Worm (Caenorhabditis elegans): ENCODE measurements around the gene gphr-1.
A peak's percentile ranks its signal among the peaks of the same experiment; 100 is the strongest.

gphr-1 gene

ce11 chrIII:12225234-12225633 lies 6.4 kb downstream of the gphr-1 start, which contains the start of gene gmn-1:
gmn-1 (minus strand) TSS chrIII:12225331.
- TF ChIP-seq zip-8 (tag; optimal IDR thresholded peaks at IDR 0.05) (no peak), ceh-83 (GFP tag; optimal IDR thresholded peaks at IDR 0.05) (no peak)

DNA sequence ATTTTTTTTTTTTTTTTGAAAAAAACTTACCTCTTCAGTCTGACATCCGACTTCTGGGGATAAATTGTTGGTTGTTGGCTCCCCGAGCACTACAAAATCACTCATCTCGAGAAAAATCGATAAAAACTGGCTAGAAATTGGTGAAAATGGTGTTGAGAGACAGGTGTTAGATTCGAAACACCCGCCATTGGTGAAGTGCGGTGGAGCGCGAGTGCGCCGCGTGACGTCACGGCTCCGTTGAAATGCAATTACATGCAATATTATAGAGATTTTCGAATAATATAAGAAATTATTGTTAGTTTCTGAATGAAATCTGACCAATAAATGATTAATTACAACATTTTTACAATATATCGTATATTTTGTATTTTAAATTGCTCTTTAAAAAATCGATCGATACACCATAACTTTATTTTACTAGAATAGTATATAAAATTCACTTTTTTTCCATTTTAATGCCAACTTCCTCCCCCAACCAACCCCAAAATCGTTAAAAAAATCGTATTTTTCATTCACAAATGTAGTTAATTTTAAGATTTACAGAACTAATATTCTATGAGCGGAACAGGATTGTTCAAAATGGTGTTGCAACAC lies 7.3 kb downstream of the gphr-1 start, which contains the start of the genes Y75B8A.18 and Y75B8A.19:
Gene Y75B8A.18 (minus strand): TSS at position 142 of the 594 bp plus-strand sequence.
Gene Y75B8A.19 (plus strand): TSS at position 544 of the 594 bp plus-strand sequence.
- no peak for TF ChIP-seq unc-39 (tag; optimal IDR thresholded peaks at IDR 0.05)
- peak; percentile 24 for TF ChIP-seq cnd-1 (tag; optimal IDR thresholded peaks at IDR 0.05)
- TF ChIP-seq ceh-39 (tag; optimal IDR thresholded peaks at IDR 0.05), result peak; percentile 50
- TF ChIP-seq ztf-11 (tag; optimal IDR thresholded peaks at IDR 0.05), result no peak
- no peak for TF ChIP-seq M03D4.4 (tag; optimal IDR thresholded peaks at IDR 0.05)
- no peak for TF ChIP-seq mab-5 (tag; optimal IDR thresholded peaks at IDR 0.05)
- peak; percentile 54 for TF ChIP-seq hlh-1 (tag; optimal IDR thresholded peaks at IDR 0.05)
- TF ChIP-seq pha-4 (tag; optimal IDR thresholded peaks at IDR 0.05), result peak; percentile 53
- TF ChIP-seq nhr-2 (tag; optimal IDR thresholded peaks at IDR 0.05), result no peak
- TF ChIP-seq nhr-12 (tag; optimal IDR thresholded peaks at IDR 0.05), result no peak
- TF ChIP-seq lsy-2 (tag; optimal IDR thresholded peaks at IDR 0.05), result peak; percentile 40
- TF ChIP-seq sptf-1 (tag; optimal IDR thresholded peaks at IDR 0.05), result no peak
- TF ChIP-seq ceh-43 (GFP tag; optimal IDR thresholded peaks at IDR 0.05), result no peak
- TF ChIP-seq unc-120 (tag; optimal IDR thresholded peaks at IDR 0.05; ENCODE audit: poor library complexity, severe bottlenecking), result no peak
- TF ChIP-seq elt-3 (tag; optimal IDR thresholded peaks at IDR 0.05), result no peak
- TF ChIP-seq lin-13 (tag; optimal IDR thresholded peaks at IDR 0.05), result peak; percentile 28
- TF ChIP-seq ceh-83 (GFP tag; optimal IDR thresholded peaks at IDR 0.05), result no peak
- no peak for TF ChIP-seq zip-8 (tag; optimal IDR thresholded peaks at IDR 0.05)
- no peak for TF ChIP-seq nhr-28 (tag; optimal IDR thresholded peaks at IDR 0.05)
- TF ChIP-seq bed-3 (GFP tag; optimal IDR thresholded peaks at IDR 0.05), result no peak
- TF ChIP-seq ham-2 (GFP tag; optimal IDR thresholded peaks at IDR 0.05), result no peak
- no peak for TF ChIP-seq drap-1 (GFP tag; optimal IDR thresholded peaks at IDR 0.05)
- TF ChIP-seq snpc-4 (tag; optimal IDR thresholded peaks at IDR 0.05), result no peak
- no peak for TF ChIP-seq mls-2 (tag; optimal IDR thresholded peaks at IDR 0.05)
- no peak for TF ChIP-seq nhr-76 (tag; optimal IDR thresholded peaks at IDR 0.05)
- no peak for TF ChIP-seq lin-32 (GFP tag; optimal IDR thresholded peaks at IDR 0.05)
- TF ChIP-seq sem-2 (GFP tag; optimal IDR thresholded peaks at IDR 0.05), result no peak
- peak; percentile 75 for TF ChIP-seq mep-1 (tag; optimal IDR thresholded peaks at IDR 0.05)
- no peak for TF ChIP-seq tbx-8 (GFP tag; optimal IDR thresholded peaks at IDR 0.05)
- peak; percentile 94 for TF ChIP-seq ces-1 (GFP tag; optimal IDR thresholded peaks at IDR 0.05)
- TF ChIP-seq flh-1 (GFP tag; optimal IDR thresholded peaks at IDR 0.05), result no peak
- no peak for TF ChIP-seq blmp-1 (tag; optimal IDR thresholded peaks at IDR 0.05)
- no peak for TF ChIP-seq elt-1 (tag; optimal IDR thresholded peaks at IDR 0.05; ENCODE audit: borderline replicate concordance, insufficient read depth)
- TF ChIP-seq nhr-237 (tag; optimal IDR thresholded peaks at IDR 0.05), result peak; percentile 6
- TF ChIP-seq unc-62 (GFP tag; optimal IDR thresholded peaks at IDR 0.05), result no peak

DNA sequence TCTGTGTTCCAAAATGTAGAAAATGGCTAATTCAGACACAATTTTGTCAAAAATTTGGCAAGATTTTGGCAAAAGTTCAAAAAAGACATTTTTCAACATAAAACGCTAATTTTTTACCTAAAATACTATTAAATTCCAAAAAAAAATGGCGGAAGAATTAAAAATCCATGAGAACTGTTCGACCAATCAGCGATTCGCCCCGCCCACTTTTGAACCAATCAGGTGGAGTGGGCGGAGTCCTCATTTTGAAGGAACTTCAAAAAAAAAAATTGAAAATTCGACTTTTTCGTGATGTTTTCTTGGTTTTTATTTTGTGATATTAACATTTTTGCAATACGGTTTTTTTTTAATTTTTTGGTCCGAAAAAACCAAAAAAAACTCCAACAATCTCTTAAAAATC lies 9.1 kb downstream of the gphr-1 start:
- TF ChIP-seq hlh-1 (tag; optimal IDR thresholded peaks at IDR 0.05) (no peak), sem-2 (GFP tag; optimal IDR thresholded peaks at IDR 0.05) (no peak), zip-8 (tag; optimal IDR thresholded peaks at IDR 0.05) (no peak), elt-1 (tag; optimal IDR thresholded peaks at IDR 0.05; ENCODE audit: borderline replicate concordance, insufficient read depth) (no peak), flh-1 (GFP tag; optimal IDR thresholded peaks at IDR 0.05) (no peak), nhr-76 (tag; optimal IDR thresholded peaks at IDR 0.05) (no peak), mab-5 (tag; optimal IDR thresholded peaks at IDR 0.05) (no peak), bed-3 (GFP tag; optimal IDR thresholded peaks at IDR 0.05) (no peak), ces-1 (GFP tag; optimal IDR thresholded peaks at IDR 0.05) (no peak), lsy-2 (tag; optimal IDR thresholded peaks at IDR 0.05) (no peak), snpc-4 (tag; optimal IDR thresholded peaks at IDR 0.05) (no peak), pha-4 (tag; optimal IDR thresholded peaks at IDR 0.05) (no peak)

DNA sequence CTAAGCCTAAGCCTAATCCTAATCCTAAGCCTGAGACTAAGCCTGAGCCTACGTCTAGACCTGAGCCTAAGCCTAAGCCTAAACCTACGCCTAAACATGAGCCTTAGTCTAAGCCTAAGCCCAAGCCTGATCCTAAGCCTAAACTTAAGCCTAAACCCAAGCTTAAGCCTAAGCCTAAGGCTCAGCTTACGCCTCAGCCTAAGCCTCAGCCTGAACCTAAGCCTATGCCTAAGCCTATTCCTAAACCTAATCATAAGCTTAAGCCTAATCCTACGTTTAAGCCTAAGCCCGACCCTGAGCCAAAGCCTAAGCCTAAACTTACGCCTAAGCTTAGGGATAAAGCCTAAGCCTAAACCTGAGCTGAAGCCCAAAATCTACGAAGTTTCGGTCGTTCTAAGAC lies 11.3 kb downstream of the gphr-1 start:
- no peak for TF ChIP-seq snpc-4 (tag; optimal IDR thresholded peaks at IDR 0.05)
- no peak for TF ChIP-seq tbx-8 (GFP tag; optimal IDR thresholded peaks at IDR 0.05)
- no peak for TF ChIP-seq cnd-1 (tag; optimal IDR thresholded peaks at IDR 0.05)
- no peak for TF ChIP-seq elt-1 (tag; optimal IDR thresholded peaks at IDR 0.05; ENCODE audit: borderline replicate concordance, insufficient read depth)
- no peak for TF ChIP-seq bed-3 (GFP tag; optimal IDR thresholded peaks at IDR 0.05)
